Worm (Caenorhabditis elegans) whole organism, L4 larva: ENCODE results near the gene srh-177.

ENCODE experiments used
- F10B5.3 ChIP-seq: sonication (generic microtip); optimal IDR thresholded peaks from 2 replicates; lab custom pipeline; 2016; ENCODE audit warnings: mild to moderate bottlenecking, missing genetic modification characterization, missing compliant biosample characterization
- F44E2.7 ChIP-seq: fragments of 200-800 bp; sonication (Bioruptor generic); IDR thresholded peaks from 2 replicates; pipeline ENCODE4 v2.1.2; 2022; ENCODE audit warnings: missing genetic modification characterization, missing compliant biosample characterization
- aly-2 ChIP-seq: sonication (generic microtip); optimal IDR thresholded peaks from 2 replicates; lab custom pipeline; 2018; ENCODE audit warnings: missing biosample characterization, missing genetic modification characterization
- lim-7 ChIP-seq: fragments of 200-800 bp; sonication (Bioruptor generic); IDR thresholded peaks from 2 replicates; pipeline ENCODE4 v1.3.6; 2022; ENCODE audit warnings: missing genetic modification characterization, missing compliant biosample characterization
- lin-13 ChIP-seq: fragments of 150-350 bp; optimal IDR thresholded peaks from 2 replicates; lab custom pipeline; 2014; ENCODE audit warnings: missing biosample characterization, missing genetic modification reagents, missing genetic modification characterization
- madf-5 ChIP-seq, 2 experiments: fragments of 200-800 bp; sonication (Bioruptor generic); IDR thresholded peaks; 2 replicates each; pipeline ENCODE4 v1.3.6; 2022; ENCODE audit warnings: missing compliant biosample characterization in 2 of 2, missing genetic modification characterization in 2 of 2
- mdl-1 ChIP-seq, 2 experiments: fragments of 150-350 bp in 1 of 2; sonication (generic microtip) in 1 of 2; optimal IDR thresholded peaks; 2 replicates each; lab custom pipeline; 2014 to 2017; ENCODE audit warnings: missing biosample characterization in 2 of 2, missing genetic modification characterization in 2 of 2
- nhr-10 ChIP-seq: fragments of 150-350 bp; optimal IDR thresholded peaks from 2 replicates; lab custom pipeline; 2014; ENCODE audit warnings: missing biosample characterization, missing genetic modification characterization
- nhr-11 ChIP-seq: fragments of 150-350 bp; optimal IDR thresholded peaks from 2 replicates; lab custom pipeline; 2014; ENCODE audit warnings: missing biosample characterization, missing genetic modification characterization
- nhr-25 ChIP-seq: sonication (generic microtip); optimal IDR thresholded peaks from 2 replicates; lab custom pipeline; 2017; ENCODE audit warnings: missing genetic modification characterization, mild to moderate bottlenecking, missing compliant biosample characterization, antibody characterized with exemption, moderate library complexity, borderline replicate concordance; ENCODE audit not compliant: insufficient read depth
- pha-4 ChIP-seq, 2 experiments: fragments of 150-350 bp in 1 of 2; fragments of 200-800 bp in 1 of 2; sonication (Bioruptor generic) in 1 of 2; IDR thresholded peaks in 1 of 2; optimal IDR thresholded peaks in 1 of 2; 2 replicates each; pipeline versions ENCODE4 v1.3.6 to Lab custom; 2014 to 2022; ENCODE audit warnings: missing genetic modification characterization in 2 of 2, missing genetic modification reagents in 2 of 2, missing biosample characterization in 1 of 2, missing compliant biosample characterization in 1 of 2
- sdz-12 ChIP-seq: fragments of 200-800 bp; sonication (Bioruptor generic); optimal IDR thresholded peaks from 2 replicates; lab custom pipeline; 2018; ENCODE audit warnings: mild to moderate bottlenecking, missing genetic modification characterization, missing compliant biosample characterization
- ztf-7 ChIP-seq: fragments of 150-350 bp; optimal IDR thresholded peaks from 2 replicates; lab custom pipeline; 2014; ENCODE audit warnings: missing biosample characterization, missing genetic modification characterization

ce11 chrV:20410285-20410684 is 41.2 kb upstream of the srh-177 start:
- no peak for TF ChIP-seq nhr-10 (tag; lab: Kevin White, UChicago)
- TF ChIP-seq lin-13, result no peak
- no peak for TF ChIP-seq lim-7 (GFP tag; lab: Robert Waterston, UW)
- TF ChIP-seq F44E2.7, result no peak
- TF ChIP-seq pha-4 (GFP tag; IDR thresholded peaks at IDR 0.05; lab: Robert Waterston, UW), result no peak
- no peak for TF ChIP-seq pha-4 (tag; optimal IDR thresholded peaks at IDR 0.05; lab: Kevin White, UChicago)
- no peak for TF ChIP-seq sdz-12 (GFP tag; lab: Kevin White, UChicago)
- no peak for TF ChIP-seq aly-2 (tag; lab: Kevin White, UChicago)
- no peak for TF ChIP-seq F10B5.3 (tag; lab: Kevin White, UChicago)
- TF ChIP-seq ztf-7 (tag; lab: Kevin White, UChicago), result no peak
- TF ChIP-seq nhr-25 (tag; lab: Kevin White, UChicago), result no peak
- TF ChIP-seq mdl-1 (tag; optimal IDR thresholded peaks at IDR 0.05; lab: Kevin White, UChicago), result no peak
- TF ChIP-seq madf-5 (GFP tag; IDR thresholded peaks at IDR 0.05; lab: Robert Waterston, UW), result no peak
- TF ChIP-seq nhr-11 (tag; lab: Kevin White, UChicago), result no peak
